Fruit fly (Drosophila melanogaster): ENCODE data around the gene CG32225.
A peak's percentile ranks its signal among the peaks of the same experiment; 100 is the strongest.

- TF ChIP-seq CG11617 (GFP tag; optimal IDR thresholded peaks at IDR 0.05), result no peak
- no peak for TF ChIP-seq Clk (GFP tag; optimal IDR thresholded peaks at IDR 0.05)
- TF ChIP-seq toe (GFP tag; optimal IDR thresholded peaks at IDR 0.05), result peak; percentile 4
- TF ChIP-seq Mnt (GFP tag; optimal IDR thresholded peaks at IDR 0.05), result peak; percentile 60
- no peak for TF ChIP-seq cnc (optimal IDR thresholded peaks at IDR 0.05)
- no peak for TF ChIP-seq CG5204 (GFP tag; optimal IDR thresholded peaks at IDR 0.05)
- TF ChIP-seq bab1 (GFP tag; optimal IDR thresholded peaks at IDR 0.05), result no peak
- peak; percentile 64 for TF ChIP-seq kay (GFP tag; ENCODE audit: borderline replicate concordance)
- TF ChIP-seq tj (GFP tag; optimal IDR thresholded peaks at IDR 0.05), result no peak
- TF ChIP-seq CG14711 (tag; optimal IDR thresholded peaks at IDR 0.05), result no peak
- peak; percentile 23 for TF ChIP-seq CG33017 (tag; optimal IDR thresholded peaks at IDR 0.05)
- TF ChIP-seq CG12768 (GFP tag; optimal IDR thresholded peaks at IDR 0.05), result peak; percentile 80
These were observed 11.0 kb upstream of the CG32225 start, which contains the start of gene Spn77Ba for dm6 chr3L:20316956-20317589.
